Worm (Caenorhabditis elegans) whole organism, L3 larva: ENCODE results near the gene F55G11.2.

Source experiments
- ceh-82 ChIP-seq: fragments of 150-350 bp; optimal IDR thresholded peaks from 2 replicates; lab custom pipeline; 2014; ENCODE audit warnings: missing biosample characterization, missing genetic modification characterization
- elt-2 ChIP-seq: sonication (generic microtip); optimal IDR thresholded peaks from 2 replicates; lab custom pipeline; 2016; ENCODE audit warnings: missing genetic modification reagents, mild to moderate bottlenecking, missing genetic modification characterization, missing compliant biosample characterization
- nhr-77 ChIP-seq: fragments of 150-350 bp; optimal IDR thresholded peaks from 2 replicates; lab custom pipeline; 2014; ENCODE audit warnings: missing biosample characterization, missing genetic modification characterization
- pha-4 ChIP-seq: fragments of 150-350 bp; optimal IDR thresholded peaks from 2 replicates; lab custom pipeline; 2014; ENCODE audit warnings: missing biosample characterization, missing genetic modification reagents, missing genetic modification characterization
- snpc-4 ChIP-seq: fragments of 150-350 bp; optimal IDR thresholded peaks from 2 replicates; lab custom pipeline; 2014; ENCODE audit warnings: missing biosample characterization, missing genetic modification characterization

ce11 chrIV:12918256-12918655 is 50.8 kb downstream of the F55G11.2 start, which contains the start of gene C32H11.3:
- no peak for TF ChIP-seq elt-2 (tag; lab: Kevin White, UChicago)
- no peak for TF ChIP-seq nhr-77 (tag; lab: Kevin White, UChicago)
- TF ChIP-seq ceh-82 (tag; lab: Kevin White, UChicago) = no peak
- TF ChIP-seq snpc-4 (tag; lab: Kevin White, UChicago) = no peak
- no peak for TF ChIP-seq pha-4 (tag; lab: Kevin White, UChicago)
